Worm (Caenorhabditis elegans) whole organism, L4 larva: Measurements from ENCODE around the gene ttr-30.

Experiments
- D1046.2 ChIP-seq: fragments of 200-800 bp; sonication (Bioruptor generic); IDR thresholded peaks from 2 replicates; pipeline ENCODE4 v1.3.6; 2022; ENCODE audit warnings: missing genetic modification characterization, missing compliant biosample characterization
- F26F4.8 ChIP-seq: fragments of 200-800 bp; sonication (Bioruptor generic); conservative IDR thresholded peaks from 2 replicates; pipeline ENCODE4 v1.3.6; 2022; ENCODE audit warnings: missing genetic modification characterization, missing compliant biosample characterization
- F49E8.2 ChIP-seq: sonication (generic microtip); optimal IDR thresholded peaks from 2 replicates; lab custom pipeline; 2016; ENCODE audit warnings: missing compliant biosample characterization, mild to moderate bottlenecking, missing genetic modification characterization, borderline replicate concordance
- T20F7.1 ChIP-seq: fragments of 200-800 bp; sonication (Bioruptor generic); optimal IDR thresholded peaks from 2 replicates; lab custom pipeline; 2018; ENCODE audit warnings: mild to moderate bottlenecking, missing genetic modification characterization, missing compliant biosample characterization
- T26A8.4 ChIP-seq: fragments of 200-800 bp; sonication (Bioruptor generic); IDR thresholded peaks from 2 replicates; pipeline ENCODE4 v1.3.6; 2022; ENCODE audit warnings: missing genetic modification characterization, missing compliant biosample characterization
- Y105C5A.15 ChIP-seq: fragments of 200-800 bp; sonication (Bioruptor generic); IDR thresholded peaks from 2 replicates; pipeline ENCODE4 v1.3.6; 2022; ENCODE audit warnings: missing genetic modification characterization, missing compliant biosample characterization
- Y48G9A.11 ChIP-seq: fragments of 200-800 bp; sonication (Bioruptor generic); IDR thresholded peaks from 2 replicates; pipeline ENCODE4 v1.3.6; 2022; ENCODE audit warnings: missing genetic modification reagents, missing genetic modification characterization, missing compliant biosample characterization
- Y5F2A.4 ChIP-seq: fragments of 200-800 bp; sonication (Bioruptor generic); optimal IDR thresholded peaks from 2 replicates; lab custom pipeline; 2018; ENCODE audit warnings: mild to moderate bottlenecking, missing genetic modification characterization, missing compliant biosample characterization
- Y75B8A.6 ChIP-seq: fragments of 200-800 bp; sonication (Bioruptor generic); IDR thresholded peaks from 2 replicates; pipeline ENCODE4 v1.3.6; 2022; ENCODE audit warnings: missing genetic modification reagents, missing genetic modification characterization, missing compliant biosample characterization
- ZK546.5 ChIP-seq, 2 experiments: sonication (generic microtip); optimal IDR thresholded peaks; 2 replicates each; lab custom pipeline; 2017; ENCODE audit warnings: missing biosample characterization in 2 of 2, missing genetic modification characterization in 2 of 2
- aly-2 ChIP-seq: sonication (generic microtip); optimal IDR thresholded peaks from 2 replicates; lab custom pipeline; 2018; ENCODE audit warnings: missing biosample characterization, missing genetic modification characterization
- ama-1 ChIP-seq: fragments of 150-350 bp; optimal IDR thresholded peaks from 2 replicates; lab custom pipeline; 2014; ENCODE audit warnings: inconsistent platforms, mixed read lengths
- attf-4 ChIP-seq: sonication (generic microtip); optimal IDR thresholded peaks from 3 replicates; lab custom pipeline; 2017; ENCODE audit warnings: missing biosample characterization, missing genetic modification characterization
- ceh-28 ChIP-seq: fragments of 150-350 bp; optimal IDR thresholded peaks from 2 replicates; lab custom pipeline; 2014; ENCODE audit warnings: missing biosample characterization, missing genetic modification reagents, missing genetic modification characterization
- ceh-82 ChIP-seq: sonication (generic microtip); optimal IDR thresholded peaks from 2 replicates; lab custom pipeline; 2017; ENCODE audit warnings: missing biosample characterization, missing genetic modification characterization
- cey-2 ChIP-seq: sonication (generic microtip); optimal IDR thresholded peaks from 3 replicates; lab custom pipeline; 2017; ENCODE audit warnings: missing genetic modification characterization, mild to moderate bottlenecking, missing compliant biosample characterization, antibody characterized with exemption, borderline replicate concordance; ENCODE audit not compliant: insufficient read depth
- daf-8 ChIP-seq: fragments of 200-800 bp; sonication (Bioruptor generic); IDR thresholded peaks from 2 replicates; pipeline ENCODE4 v1.3.6; 2022; ENCODE audit warnings: missing genetic modification characterization, missing compliant biosample characterization
- duxl-1 ChIP-seq: sonication (generic microtip); optimal IDR thresholded peaks from 2 replicates; lab custom pipeline; 2016; ENCODE audit warnings: mild to moderate bottlenecking, missing genetic modification characterization, moderate library complexity, missing compliant biosample characterization; ENCODE audit not compliant: poor library complexity
- egl-27 ChIP-seq: sonication (generic microtip); optimal IDR thresholded peaks from 3 replicates; lab custom pipeline; 2017; ENCODE audit warnings: missing biosample characterization, missing genetic modification reagents, missing genetic modification characterization
- fos-1 ChIP-seq: fragments of 150-350 bp; optimal IDR thresholded peaks from 2 replicates; lab custom pipeline; 2014; ENCODE audit warnings: missing biosample characterization, missing genetic modification characterization
- gei-8 ChIP-seq: fragments of 200-800 bp; sonication (Bioruptor generic); optimal IDR thresholded peaks from 2 replicates; lab custom pipeline; 2018; ENCODE audit warnings: mild to moderate bottlenecking, missing genetic modification characterization, missing compliant biosample characterization
- hif-1 ChIP-seq, 2 experiments: sonication (generic microtip); optimal IDR thresholded peaks; 2 replicates each; lab custom pipeline; 2016 to 2017; ENCODE audit warnings: missing compliant biosample characterization in 2 of 2, missing genetic modification characterization in 2 of 2, missing genetic modification reagents in 2 of 2, missing genotype in 2 of 2, mild to moderate bottlenecking in 1 of 2
- hlh-11 ChIP-seq: fragments of 200-800 bp; sonication (Bioruptor generic); optimal IDR thresholded peaks from 2 replicates; lab custom pipeline; 2018; ENCODE audit warnings: mild to moderate bottlenecking, missing genetic modification characterization, missing compliant biosample characterization
- hlh-30 ChIP-seq: sonication (generic microtip); optimal IDR thresholded peaks from 2 replicates; lab custom pipeline; 2017; ENCODE audit warnings: antibody characterized with exemption, mild to moderate bottlenecking, missing genetic modification characterization, missing compliant biosample characterization; ENCODE audit not compliant: insufficient read depth
- jun-1 ChIP-seq: fragments of 150-350 bp; optimal IDR thresholded peaks from 2 replicates; lab custom pipeline; 2014; ENCODE audit warnings: missing biosample characterization, missing genetic modification reagents, missing genetic modification characterization
- lin-1 ChIP-seq: fragments of 200-800 bp; sonication (Bioruptor generic); IDR thresholded peaks from 2 replicates; pipeline ENCODE4 v1.3.6; 2022; ENCODE audit warnings: missing genetic modification reagents, missing genetic modification characterization, missing compliant biosample characterization
- lin-15B ChIP-seq: fragments of 150-350 bp; sonication (generic microtip); optimal IDR thresholded peaks from 3 replicates; lab custom pipeline; 2014; ENCODE audit warnings: missing biosample characterization, missing genetic modification characterization
- lin-29 ChIP-seq: fragments of 200-800 bp; sonication (Bioruptor generic); IDR thresholded peaks from 2 replicates; pipeline ENCODE4 v1.3.6; 2022; ENCODE audit warnings: missing genetic modification reagents, missing genetic modification characterization, missing compliant biosample characterization
- lin-38 ChIP-seq: fragments of 200-800 bp; sonication (Bioruptor generic); IDR thresholded peaks from 2 replicates; pipeline ENCODE4 v1.3.6; 2022; ENCODE audit warnings: missing genetic modification reagents, missing genetic modification characterization, missing compliant biosample characterization
- lin-39 ChIP-seq: fragments of 150-350 bp; optimal IDR thresholded peaks from 2 replicates; lab custom pipeline; 2014; ENCODE audit warnings: missing biosample characterization, missing genetic modification reagents, missing genetic modification characterization
- lsy-2 ChIP-seq, 2 experiments: fragments of 150-350 bp in 1 of 2; sonication (generic microtip) in 1 of 2; optimal IDR thresholded peaks; 2 replicates each; lab custom pipeline; 2014 to 2017; ENCODE audit warnings: missing biosample characterization in 2 of 2, missing genetic modification characterization in 2 of 2
- madf-9 ChIP-seq: fragments of 200-800 bp; sonication (Bioruptor generic); conservative IDR thresholded peaks from 2 replicates; pipeline ENCODE4 v1.3.6; 2022; ENCODE audit warnings: missing genetic modification reagents, missing genetic modification characterization, missing compliant biosample characterization
- mdl-1 ChIP-seq, 2 experiments: fragments of 150-350 bp in 1 of 2; sonication (generic microtip) in 1 of 2; optimal IDR thresholded peaks; 2 replicates each; lab custom pipeline; 2014 to 2017; ENCODE audit warnings: missing biosample characterization in 2 of 2, missing genetic modification characterization in 2 of 2
- mdt-29 ChIP-seq: fragments of 200-800 bp; sonication (Bioruptor generic); IDR thresholded peaks from 2 replicates; pipeline ENCODE4 v1.3.6; 2022; ENCODE audit warnings: missing genetic modification reagents, missing genetic modification characterization, missing compliant biosample characterization
- mes-2 ChIP-seq: sonication (generic microtip); optimal IDR thresholded peaks from 2 replicates; lab custom pipeline; 2016; ENCODE audit warnings: missing genotype, mild to moderate bottlenecking, missing genetic modification characterization, missing compliant biosample characterization; ENCODE audit not compliant: poor library complexity, severe bottlenecking
- mxl-3 ChIP-seq: fragments of 200-800 bp; sonication (Bioruptor generic); optimal IDR thresholded peaks from 2 replicates; lab custom pipeline; 2018; ENCODE audit warnings: mild to moderate bottlenecking, missing genetic modification characterization, missing compliant biosample characterization
- nhr-102 ChIP-seq: sonication (generic microtip); optimal IDR thresholded peaks from 2 replicates; lab custom pipeline; 2016; ENCODE audit warnings: mild to moderate bottlenecking, missing genetic modification characterization, moderate library complexity, missing compliant biosample characterization
- nhr-25 ChIP-seq: sonication (generic microtip); optimal IDR thresholded peaks from 2 replicates; lab custom pipeline; 2017; ENCODE audit warnings: missing genetic modification characterization, mild to moderate bottlenecking, missing compliant biosample characterization, antibody characterized with exemption, moderate library complexity, borderline replicate concordance; ENCODE audit not compliant: insufficient read depth
- nhr-28 ChIP-seq: fragments of 150-350 bp; optimal IDR thresholded peaks from 2 replicates; lab custom pipeline; 2014; ENCODE audit warnings: missing biosample characterization, missing genetic modification characterization
- nhr-42 ChIP-seq: fragments of 200-800 bp; sonication (Bioruptor generic); IDR thresholded peaks from 2 replicates; pipeline ENCODE4 v1.3.6; 2022; ENCODE audit warnings: missing genetic modification characterization, missing compliant biosample characterization
- nhr-6 ChIP-seq: fragments of 150-350 bp; optimal IDR thresholded peaks from 2 replicates; lab custom pipeline; 2014; ENCODE audit warnings: missing biosample characterization, missing genetic modification characterization
- pqm-1 ChIP-seq: sonication (generic microtip); optimal IDR thresholded peaks from 2 replicates; lab custom pipeline; 2017; ENCODE audit warnings: missing biosample characterization, missing genetic modification characterization
- rbr-2 ChIP-seq: sonication (generic microtip); optimal IDR thresholded peaks from 2 replicates; lab custom pipeline; 2016; ENCODE audit warnings: missing genotype, missing genetic modification characterization, missing compliant biosample characterization
- sdz-12 ChIP-seq: fragments of 200-800 bp; sonication (Bioruptor generic); optimal IDR thresholded peaks from 2 replicates; lab custom pipeline; 2018; ENCODE audit warnings: mild to moderate bottlenecking, missing genetic modification characterization, missing compliant biosample characterization
- skn-1 ChIP-seq: fragments of 150-350 bp; optimal IDR thresholded peaks from 2 replicates; lab custom pipeline; 2014; ENCODE audit warnings: missing biosample characterization, missing genetic modification characterization
- snpc-1.2 ChIP-seq: fragments of 200-800 bp; sonication (Bioruptor generic); IDR thresholded peaks from 2 replicates; pipeline ENCODE4 v1.3.6; 2022; ENCODE audit warnings: missing genetic modification reagents, missing genetic modification characterization, missing compliant biosample characterization
- unc-39 ChIP-seq: sonication (generic microtip); optimal IDR thresholded peaks from 2 replicates; lab custom pipeline; 2017; ENCODE audit warnings: missing biosample characterization, missing genetic modification characterization
- zfp-2 ChIP-seq: sonication (generic microtip); optimal IDR thresholded peaks from 2 replicates; lab custom pipeline; 2016; ENCODE audit warnings: mild to moderate bottlenecking, missing genetic modification characterization, missing compliant biosample characterization
- zfp-3 ChIP-seq: fragments of 200-800 bp; sonication (Bioruptor generic); conservative IDR thresholded peaks from 2 replicates; pipeline ENCODE4 v1.3.6; 2022; ENCODE audit warnings: missing genetic modification reagents, missing genetic modification characterization, missing compliant biosample characterization
- zip-11 ChIP-seq: fragments of 200-800 bp; sonication (Bioruptor generic); IDR thresholded peaks from 2 replicates; pipeline ENCODE4 v1.3.6; 2022; ENCODE audit warnings: missing genetic modification characterization, missing compliant biosample characterization
- ztf-7 ChIP-seq: fragments of 150-350 bp; optimal IDR thresholded peaks from 2 replicates; lab custom pipeline; 2014; ENCODE audit warnings: missing biosample characterization, missing genetic modification characterization

ttr-30 gene

ce11 chrX:7334302-7334724 is 3.6 kb downstream of the ttr-30 start, which contains the start of gene epg-7 (continued):
- peak; percentile 97 for TF ChIP-seq hlh-11 (tag; lab: Kevin White, UChicago)
- TF ChIP-seq unc-39, result no peak
- peak; percentile 24 for TF ChIP-seq ama-1
- TF ChIP-seq daf-8 (GFP tag; lab: Robert Waterston, UW), result no peak
- TF ChIP-seq aly-2 (tag; lab: Kevin White, UChicago), result no peak
- TF ChIP-seq nhr-25 (tag; lab: Kevin White, UChicago), result peak; percentile 92
- TF ChIP-seq lsy-2 (tag; optimal IDR thresholded peaks at IDR 0.05; lab: Kevin White, UChicago), result peak; percentile 80 to 93
- peak; percentile 67 for TF ChIP-seq madf-9 (GFP tag; lab: Robert Waterston, UW)
- TF ChIP-seq snpc-1.2, result no peak
- TF ChIP-seq duxl-1, result peak; percentile 84
- TF ChIP-seq mdt-29, result peak; percentile 80
- no peak for TF ChIP-seq ceh-82 (tag; lab: Kevin White, UChicago)
- peak; percentile 96 for TF ChIP-seq rbr-2
- no peak for TF ChIP-seq attf-4
- TF ChIP-seq skn-1, result no peak
- peak; percentile 55 for TF ChIP-seq gei-8 (GFP tag; lab: Kevin White, UChicago)
- TF ChIP-seq lin-1 (GFP tag; lab: Robert Waterston, UW), result peak; percentile 86
- peak; percentile 9 for TF ChIP-seq zfp-2
- TF ChIP-seq nhr-6, result peak; percentile 86
- peak; percentile 76; the same call in 1 of the 2 replicates for TF ChIP-seq zfp-3 (GFP tag; lab: Robert Waterston, UW)
- peak; percentile 83 for TF ChIP-seq jun-1 (tag; lab: Kevin White, UChicago)
- no peak for TF ChIP-seq Y105C5A.15 (GFP tag; lab: Robert Waterston, UW)
- TF ChIP-seq cey-2 (tag; lab: Kevin White, UChicago), result no peak
- no peak for TF ChIP-seq pqm-1
- no peak for TF ChIP-seq lin-15B
- TF ChIP-seq ztf-7 (tag; lab: Kevin White, UChicago), result peak; percentile 87
- peak; percentile 76 for TF ChIP-seq lin-38 (GFP tag; lab: Robert Waterston, UW)
- TF ChIP-seq ceh-28 (tag; lab: Kevin White, UChicago), result peak; percentile 21
- TF ChIP-seq F49E8.2, result no peak
- no peak for TF ChIP-seq Y75B8A.6 (GFP tag; lab: Robert Waterston, UW)
- TF ChIP-seq F26F4.8 (GFP tag; lab: Robert Waterston, UW), result no peak
- TF ChIP-seq sdz-12, result no peak
- TF ChIP-seq T20F7.1 (GFP tag; lab: Kevin White, UChicago), result no peak
- TF ChIP-seq mes-2 (tag; lab: Kevin White, UChicago), result peak; percentile 84
- TF ChIP-seq nhr-102 (tag; lab: Kevin White, UChicago), result peak; percentile 84
- no peak for TF ChIP-seq fos-1 (tag; lab: Kevin White, UChicago)
- no peak for TF ChIP-seq ZK546.5 (tag; optimal IDR thresholded peaks at IDR 0.05; lab: Kevin White, UChicago)
- TF ChIP-seq egl-27, result no peak
- TF ChIP-seq lin-39 (tag; lab: Kevin White, UChicago), result no peak
- TF ChIP-seq nhr-28, result peak; percentile 91
- 0 out of 2 replicates have a peak, but pooled peaks have one; percentile 56 for TF ChIP-seq lin-29 (GFP tag; lab: Robert Waterston, UW)
- TF ChIP-seq T26A8.4 (GFP tag; lab: Robert Waterston, UW), result peak; percentile 91
- TF ChIP-seq nhr-42 (GFP tag; lab: Robert Waterston, UW), result peak; percentile 86
- peak; percentile 23 to 86 for TF ChIP-seq hif-1 (tag; optimal IDR thresholded peaks at IDR 0.05; lab: Kevin White, UChicago)
- no peak for TF ChIP-seq zip-11 (GFP tag; lab: Robert Waterston, UW)
- peak; percentile 89 for TF ChIP-seq mxl-3 (GFP tag; lab: Kevin White, UChicago)
- no peak for TF ChIP-seq Y48G9A.11
- no peak for TF ChIP-seq D1046.2 (GFP tag; lab: Robert Waterston, UW)
- TF ChIP-seq hlh-30 (tag; lab: Kevin White, UChicago), result peak; percentile 100
- peak; percentile 57 for TF ChIP-seq Y5F2A.4 (GFP tag; lab: Kevin White, UChicago)
- peak; percentile 80 to 96 for TF ChIP-seq mdl-1 (tag; optimal IDR thresholded peaks at IDR 0.05; lab: Kevin White, UChicago)
